Fruit fly (Drosophila melanogaster): ENCODE results near the gene EMC1.

DNA sequence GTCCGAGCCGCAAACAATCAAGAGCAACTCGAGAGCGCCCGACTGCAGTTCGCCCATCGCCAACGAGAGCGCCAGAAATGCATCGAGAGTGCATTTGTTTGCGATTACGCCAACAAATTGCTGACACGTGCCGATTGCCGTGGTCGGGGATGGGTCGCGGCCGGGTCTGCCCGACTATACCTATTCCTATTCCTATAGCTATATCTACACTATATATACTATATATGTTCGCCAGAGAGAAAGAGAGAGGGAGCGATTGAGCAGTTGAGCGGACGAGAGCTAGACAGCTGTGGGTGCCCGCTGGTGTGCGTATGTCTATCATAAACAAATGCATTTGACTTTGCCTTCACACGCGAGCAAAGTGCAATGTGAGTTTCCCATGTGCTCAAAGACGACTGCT is 40.2 kb upstream of the EMC1 start:
- TF ChIP-seq bab1 (GFP tag; optimal IDR thresholded peaks at IDR 0.05) (peak; percentile 50), pad (GFP tag; optimal IDR thresholded peaks at IDR 0.05) (peak; percentile 28), Crg-1 (GFP tag; optimal IDR thresholded peaks at IDR 0.05) (no peak), CG7101 (tag; optimal IDR thresholded peaks at IDR 0.05) (peak; percentile 5), CG7045 (GFP tag; optimal IDR thresholded peaks at IDR 0.05) (peak; percentile 4), CG11617 (GFP tag; optimal IDR thresholded peaks at IDR 0.05) (peak; percentile 24), kay (GFP tag; ENCODE audit: borderline replicate concordance) (peak; percentile 97)
